Worm (Caenorhabditis elegans): Measurements from ENCODE around the gene eat-4.

Gene eat-4

ce11 chrIII:9136587-9136986 is at the start of gene eat-4:
Gene eat-4 (plus strand): TSS chrIII:9136887.
- no peak for TF ChIP-seq nhr-2 (tag; optimal IDR thresholded peaks at IDR 0.05)
- TF ChIP-seq elt-3 (tag; optimal IDR thresholded peaks at IDR 0.05), result no peak
- no peak for TF ChIP-seq M03D4.4 (tag; optimal IDR thresholded peaks at IDR 0.05)
- no peak for TF ChIP-seq nhr-237 (tag; optimal IDR thresholded peaks at IDR 0.05)
- TF ChIP-seq unc-39 (tag; optimal IDR thresholded peaks at IDR 0.05), result no peak
- TF ChIP-seq lin-13 (tag; optimal IDR thresholded peaks at IDR 0.05), result no peak
- no peak for TF ChIP-seq ceh-83 (GFP tag; optimal IDR thresholded peaks at IDR 0.05)
- no peak for TF ChIP-seq ceh-43 (GFP tag; optimal IDR thresholded peaks at IDR 0.05)

DNA sequence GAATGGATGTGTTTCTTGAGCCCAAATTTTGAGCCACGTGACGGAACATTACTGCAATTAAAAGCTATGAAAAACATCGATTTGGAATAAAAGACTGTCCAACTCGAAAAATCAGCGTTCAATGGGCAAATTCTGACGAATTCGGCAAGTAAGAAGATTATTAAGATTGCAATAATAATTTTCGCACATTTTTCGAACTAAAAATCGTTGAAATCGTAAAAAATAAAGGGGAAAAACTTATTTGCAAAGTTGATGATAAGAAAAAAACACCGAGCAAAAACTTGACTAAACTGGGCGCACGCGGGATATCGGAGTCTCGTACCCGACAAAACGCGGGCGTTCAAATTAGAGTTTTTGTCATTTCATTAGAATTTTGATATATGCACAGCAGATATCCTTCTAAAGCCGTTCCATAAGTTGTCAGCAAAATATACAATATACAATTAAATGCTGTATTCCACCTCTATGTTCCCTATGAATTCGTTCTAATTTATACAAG is 47.3 kb upstream of the eat-4 start, which contains the start of the genes mccc-2 and mrpl-44:
TSS of gene mccc-2 (minus strand) at position 51 of the 499 bp plus-strand sequence.
TSS of gene mrpl-44 (minus strand) at position 51 of the 499 bp plus-strand sequence.
- TF ChIP-seq zip-8 (tag; optimal IDR thresholded peaks at IDR 0.05), result no peak
- no peak for TF ChIP-seq bed-3 (GFP tag; optimal IDR thresholded peaks at IDR 0.05)
- TF ChIP-seq unc-39 (tag; optimal IDR thresholded peaks at IDR 0.05), result no peak
- TF ChIP-seq lsy-2 (tag; optimal IDR thresholded peaks at IDR 0.05), result no peak
- no peak for TF ChIP-seq elt-1 (tag; optimal IDR thresholded peaks at IDR 0.05; ENCODE audit: borderline replicate concordance, insufficient read depth)
- TF ChIP-seq snpc-4 (tag; optimal IDR thresholded peaks at IDR 0.05), result no peak
- no peak for TF ChIP-seq hlh-1 (tag; optimal IDR thresholded peaks at IDR 0.05)
- TF ChIP-seq blmp-1 (tag; optimal IDR thresholded peaks at IDR 0.05), result no peak
- no peak for TF ChIP-seq mab-5 (tag; optimal IDR thresholded peaks at IDR 0.05)
- TF ChIP-seq lin-32 (GFP tag; optimal IDR thresholded peaks at IDR 0.05), result no peak
- TF ChIP-seq sem-2 (GFP tag; optimal IDR thresholded peaks at IDR 0.05), result no peak

- no peak for TF ChIP-seq blmp-1 (tag; optimal IDR thresholded peaks at IDR 0.05)
- no peak for TF ChIP-seq nhr-12 (tag; optimal IDR thresholded peaks at IDR 0.05)
- TF ChIP-seq snpc-4 (tag; optimal IDR thresholded peaks at IDR 0.05), result no peak
- TF ChIP-seq mls-2 (tag; optimal IDR thresholded peaks at IDR 0.05), result no peak
- TF ChIP-seq bed-3 (GFP tag; optimal IDR thresholded peaks at IDR 0.05), result no peak
- no peak for TF ChIP-seq M03D4.4 (tag; optimal IDR thresholded peaks at IDR 0.05)
- TF ChIP-seq unc-39 (tag; optimal IDR thresholded peaks at IDR 0.05), result no peak
- no peak for TF ChIP-seq unc-120 (tag; optimal IDR thresholded peaks at IDR 0.05; ENCODE audit: poor library complexity, severe bottlenecking)
- TF ChIP-seq nhr-76 (tag; optimal IDR thresholded peaks at IDR 0.05), result no peak
- no peak for TF ChIP-seq drap-1 (GFP tag; optimal IDR thresholded peaks at IDR 0.05)
- no peak for TF ChIP-seq cnd-1 (tag; optimal IDR thresholded peaks at IDR 0.05)
- TF ChIP-seq sptf-1 (tag; optimal IDR thresholded peaks at IDR 0.05), result no peak
- no peak for TF ChIP-seq lin-32 (GFP tag; optimal IDR thresholded peaks at IDR 0.05)
- TF ChIP-seq ces-1 (GFP tag; optimal IDR thresholded peaks at IDR 0.05), result no peak
- TF ChIP-seq pha-4 (tag; optimal IDR thresholded peaks at IDR 0.05), result no peak
- no peak for TF ChIP-seq ztf-11 (tag; optimal IDR thresholded peaks at IDR 0.05)
- no peak for TF ChIP-seq lsy-2 (tag; optimal IDR thresholded peaks at IDR 0.05)
- TF ChIP-seq ham-2 (GFP tag; optimal IDR thresholded peaks at IDR 0.05), result no peak
- no peak for TF ChIP-seq nhr-237 (tag; optimal IDR thresholded peaks at IDR 0.05)
These were observed 45.0 kb upstream of the eat-4 start, which contains the start of gene glp-1 for ce11 chrIII:9091392-9092291. Gene glp-1 (plus strand): TSS chrIII:9092241.

DNA sequence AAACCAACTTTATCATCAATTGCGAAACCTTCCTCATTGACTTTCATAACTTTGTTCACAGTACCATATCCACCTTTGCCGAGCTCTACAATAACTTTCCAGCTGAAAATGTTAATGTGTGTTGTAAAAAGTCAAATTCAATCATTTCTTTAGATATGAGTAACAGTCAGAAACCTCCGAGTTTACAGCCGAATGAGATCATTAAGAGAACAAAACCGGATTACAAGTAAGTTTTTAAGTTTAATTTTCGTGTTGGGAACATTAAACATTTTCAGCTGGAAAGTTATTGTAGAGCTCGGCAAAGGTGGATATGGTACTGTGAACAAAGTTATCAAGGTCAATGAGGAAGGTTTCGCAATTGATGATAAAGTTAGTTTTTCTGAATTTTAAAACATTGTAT is 35.5 kb upstream of the eat-4 start, which contains the start of gene ZK507.1:
TSS of gene ZK507.1 (minus strand) at position 101 of the 400 bp plus-strand sequence.
- TF ChIP-seq lin-13 (tag; optimal IDR thresholded peaks at IDR 0.05) (no peak), lin-32 (GFP tag; optimal IDR thresholded peaks at IDR 0.05) (no peak), nhr-12 (tag; optimal IDR thresholded peaks at IDR 0.05) (no peak)

ce11 chrIII:9103643-9104042 is 33.0 kb upstream of the eat-4 start, which contains the start of gene dos-1:
Gene dos-1 (plus strand): TSS chrIII:9103943.
- TF ChIP-seq cnd-1 (tag; optimal IDR thresholded peaks at IDR 0.05) (no peak), nhr-76 (tag; optimal IDR thresholded peaks at IDR 0.05) (no peak), ceh-83 (GFP tag; optimal IDR thresholded peaks at IDR 0.05) (no peak), elt-3 (tag; optimal IDR thresholded peaks at IDR 0.05) (no peak), zip-8 (tag; optimal IDR thresholded peaks at IDR 0.05) (no peak), sptf-1 (tag; optimal IDR thresholded peaks at IDR 0.05) (no peak), nhr-28 (tag; optimal IDR thresholded peaks at IDR 0.05) (no peak), blmp-1 (tag; optimal IDR thresholded peaks at IDR 0.05) (no peak), lsy-2 (tag; optimal IDR thresholded peaks at IDR 0.05) (no peak), ceh-39 (tag; optimal IDR thresholded peaks at IDR 0.05) (no peak), drap-1 (GFP tag; optimal IDR thresholded peaks at IDR 0.05) (no peak), unc-120 (tag; optimal IDR thresholded peaks at IDR 0.05; ENCODE audit: poor library complexity, severe bottlenecking) (no peak), M03D4.4 (tag; optimal IDR thresholded peaks at IDR 0.05) (no peak), pha-4 (tag; optimal IDR thresholded peaks at IDR 0.05) (no peak), flh-1 (GFP tag; optimal IDR thresholded peaks at IDR 0.05) (no peak), ztf-11 (tag; optimal IDR thresholded peaks at IDR 0.05) (no peak), nhr-237 (tag; optimal IDR thresholded peaks at IDR 0.05) (no peak)

Measured in whole organism, mixed stage, embryonic.